Worm (Caenorhabditis elegans) whole organism, L3 larva: ENCODE data around the gene cit-1.2.
"Not testable (repeated sequence)": the region's sequence is repeated elsewhere in the genome, so short reads cannot be mapped to it uniquely, and the experiment has no call there.

Experiments used
- R02D3.7 ChIP-seq: fragments of 150-350 bp; optimal IDR thresholded peaks from 2 replicates; lab custom pipeline; 2014; ENCODE audit warnings: missing biosample characterization, missing genetic modification characterization
- ZK546.5 ChIP-seq: sonication (generic microtip); optimal IDR thresholded peaks from 2 replicates; lab custom pipeline; 2017; ENCODE audit warnings: missing biosample characterization, missing genetic modification characterization
- ceh-16 ChIP-seq: sonication (generic microtip); optimal IDR thresholded peaks from 2 replicates; lab custom pipeline; 2017; ENCODE audit warnings: missing biosample characterization, missing genetic modification characterization
- ceh-28 ChIP-seq: fragments of 150-350 bp; optimal IDR thresholded peaks from 2 replicates; lab custom pipeline; 2014; ENCODE audit warnings: missing biosample characterization, missing genetic modification reagents, missing genetic modification characterization
- ceh-9 ChIP-seq: sonication (generic microtip); optimal IDR thresholded peaks from 2 replicates; lab custom pipeline; 2018; ENCODE audit warnings: missing biosample characterization, missing genetic modification characterization
- daf-12 ChIP-seq: fragments of 150-350 bp; optimal IDR thresholded peaks from 2 replicates; lab custom pipeline; 2014; ENCODE audit warnings: missing biosample characterization, missing genetic modification reagents, missing genetic modification characterization
- egl-5 ChIP-seq: fragments of 150-350 bp; optimal IDR thresholded peaks from 2 replicates; lab custom pipeline; 2017; ENCODE audit warnings: missing biosample characterization, missing genetic modification reagents, missing genetic modification characterization, inconsistent platforms
- elt-3 ChIP-seq, 3 experiments: fragments of 150-350 bp in 1 of 3; sonication (generic microtip) in 2 of 3; optimal IDR thresholded peaks; 2 replicates in 2 of 3; 4 replicates in 1 of 3; lab custom pipeline; 2014 to 2017; ENCODE audit warnings: missing biosample characterization in 3 of 3, missing genetic modification characterization in 3 of 3
- fkh-10 ChIP-seq: sonication (generic microtip); optimal IDR thresholded peaks from 2 replicates; lab custom pipeline; 2017; ENCODE audit warnings: missing biosample characterization, missing genetic modification reagents, missing genetic modification characterization
- hmg-11 ChIP-seq: sonication (generic microtip); optimal IDR thresholded peaks from 2 replicates; lab custom pipeline; 2016; ENCODE audit warnings: missing genetic modification characterization, missing compliant biosample characterization
- lin-15B ChIP-seq: fragments of 150-350 bp; optimal IDR thresholded peaks from 2 replicates; lab custom pipeline; 2014; ENCODE audit warnings: missing biosample characterization, missing genetic modification characterization
- lin-39 ChIP-seq: fragments of 150-350 bp; optimal IDR thresholded peaks from 2 replicates; lab custom pipeline; 2018; ENCODE audit warnings: missing biosample characterization, missing genetic modification reagents, missing genetic modification characterization
- lsy-12 ChIP-seq: sonication (generic microtip); optimal IDR thresholded peaks from 2 replicates; lab custom pipeline; 2016; ENCODE audit warnings: mild to moderate bottlenecking, missing genetic modification characterization, missing compliant biosample characterization
- mdl-1 ChIP-seq: fragments of 150-350 bp; optimal IDR thresholded peaks from 2 replicates; lab custom pipeline; 2014; ENCODE audit warnings: missing biosample characterization, missing genetic modification characterization
- mml-1 ChIP-seq: fragments of 150-350 bp; sonication (generic microtip); optimal IDR thresholded peaks from 3 replicates; lab custom pipeline; 2014; ENCODE audit warnings: missing biosample characterization, missing genetic modification characterization
- nhr-11 ChIP-seq: fragments of 150-350 bp; optimal IDR thresholded peaks from 2 replicates; lab custom pipeline; 2014; ENCODE audit warnings: missing biosample characterization, missing genetic modification characterization
- nhr-23 ChIP-seq: fragments of 150-350 bp; optimal IDR thresholded peaks from 2 replicates; lab custom pipeline; 2014; ENCODE audit warnings: missing biosample characterization, missing genetic modification reagents, missing genetic modification characterization
- nhr-237 ChIP-seq: fragments of 150-350 bp; optimal IDR thresholded peaks from 2 replicates; lab custom pipeline; 2014; ENCODE audit warnings: missing biosample characterization, missing genetic modification characterization
- nhr-28 ChIP-seq: fragments of 150-350 bp; optimal IDR thresholded peaks from 2 replicates; lab custom pipeline; 2014; ENCODE audit warnings: missing biosample characterization, missing genetic modification characterization
- nhr-43 ChIP-seq: sonication (generic microtip); optimal IDR thresholded peaks from 2 replicates; lab custom pipeline; 2016; ENCODE audit warnings: mild to moderate bottlenecking, missing genetic modification characterization, missing compliant biosample characterization; ENCODE audit not compliant: poor library complexity, severe bottlenecking
- nhr-67 ChIP-seq: fragments of 150-350 bp; optimal IDR thresholded peaks from 2 replicates; lab custom pipeline; 2014; ENCODE audit warnings: missing biosample characterization, missing genetic modification characterization
- nhr-76 ChIP-seq: fragments of 150-350 bp; sonication (generic microtip); optimal IDR thresholded peaks from 5 replicates; lab custom pipeline; 2014; ENCODE audit warnings: missing biosample characterization, missing genetic modification characterization
- nhr-77 ChIP-seq: fragments of 150-350 bp; optimal IDR thresholded peaks from 2 replicates; lab custom pipeline; 2014; ENCODE audit warnings: missing biosample characterization, missing genetic modification characterization
- pha-4 ChIP-seq: fragments of 150-350 bp; optimal IDR thresholded peaks from 2 replicates; lab custom pipeline; 2014; ENCODE audit warnings: missing biosample characterization, missing genetic modification reagents, missing genetic modification characterization
- pqm-1 ChIP-seq: fragments of 150-350 bp; optimal IDR thresholded peaks from 2 replicates; lab custom pipeline; 2017; ENCODE audit warnings: missing biosample characterization, missing genetic modification characterization, inconsistent platforms
- sea-2 ChIP-seq: fragments of 150-350 bp; sonication (generic microtip); optimal IDR thresholded peaks from 4 replicates; lab custom pipeline; 2014; ENCODE audit warnings: missing biosample characterization, missing genetic modification reagents, missing genetic modification characterization
- skn-1 ChIP-seq: fragments of 150-350 bp; optimal IDR thresholded peaks from 2 replicates; lab custom pipeline; 2014; ENCODE audit warnings: missing biosample characterization, missing genetic modification characterization
- snpc-4 ChIP-seq: fragments of 150-350 bp; optimal IDR thresholded peaks from 2 replicates; lab custom pipeline; 2014; ENCODE audit warnings: missing biosample characterization, missing genetic modification characterization
- tbx-2 ChIP-seq: sonication (generic microtip); optimal IDR thresholded peaks from 2 replicates; lab custom pipeline; 2016; ENCODE audit warnings: mild to moderate bottlenecking, missing genetic modification characterization, missing compliant biosample characterization
- unc-39 ChIP-seq: sonication (generic microtip); optimal IDR thresholded peaks from 4 replicates; lab custom pipeline; 2017; ENCODE audit warnings: missing biosample characterization, missing genetic modification characterization
- zag-1 ChIP-seq: fragments of 150-350 bp; optimal IDR thresholded peaks from 2 replicates; lab custom pipeline; 2014; ENCODE audit warnings: missing biosample characterization, missing genetic modification characterization
- ztf-11 ChIP-seq: fragments of 150-350 bp; optimal IDR thresholded peaks from 2 replicates; lab custom pipeline; 2014; ENCODE audit warnings: missing biosample characterization, missing genetic modification characterization

cit-1.2 gene

DNA sequence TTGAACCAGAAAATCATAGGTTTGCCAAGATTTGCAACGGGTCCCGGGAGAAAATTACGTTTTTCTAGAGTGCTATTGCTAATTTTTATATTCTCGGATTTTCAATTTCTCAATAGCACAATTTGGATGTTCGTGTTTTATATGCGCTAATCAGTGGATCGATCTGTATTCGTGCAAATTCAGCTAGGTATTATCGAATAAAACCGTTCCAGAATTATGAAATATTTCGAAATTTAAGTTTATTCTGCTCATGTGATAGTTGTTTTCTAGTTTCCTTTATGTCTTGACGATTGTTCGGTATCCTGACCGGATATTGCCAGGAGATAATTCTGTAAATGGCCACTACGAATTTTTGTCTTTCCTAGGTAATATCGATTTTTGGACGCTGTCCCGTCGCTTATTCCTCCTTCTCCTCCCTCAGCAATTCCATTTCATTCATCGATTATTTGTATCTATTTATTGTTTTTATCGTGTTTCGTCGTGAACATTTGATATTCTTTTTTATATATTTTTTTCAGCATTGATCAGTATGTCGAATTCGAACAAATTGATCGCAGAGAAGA lies at the start of gene cit-1.2:
TSS of gene cit-1.2 (plus strand) at position 513 of the 563 bp plus-strand sequence.
- TF ChIP-seq ztf-11 (tag; lab: Kevin White, UChicago): no peak
- no peak for TF ChIP-seq ZK546.5 (tag; lab: Kevin White, UChicago)
- no peak for TF ChIP-seq nhr-237
- no peak for TF ChIP-seq egl-5 (tag; lab: Kevin White, UChicago)
- no peak for TF ChIP-seq nhr-11 (tag; lab: Kevin White, UChicago)
- TF ChIP-seq lin-15B: no peak
- TF ChIP-seq fkh-10 (GFP tag; lab: Kevin White, UChicago): no peak
- TF ChIP-seq lsy-12: no peak
- no peak for TF ChIP-seq mml-1
- TF ChIP-seq zag-1: no peak
- no peak for TF ChIP-seq nhr-28 (tag; lab: Kevin White, UChicago)
- no peak for TF ChIP-seq unc-39 (tag; lab: Kevin White, UChicago)
- TF ChIP-seq ceh-28 (tag; lab: Kevin White, UChicago): no peak
- TF ChIP-seq nhr-76 (tag; lab: Kevin White, UChicago): no peak
- TF ChIP-seq pqm-1 (tag; lab: Kevin White, UChicago): no peak
- TF ChIP-seq nhr-77 (tag; lab: Kevin White, UChicago): no peak

DNA sequence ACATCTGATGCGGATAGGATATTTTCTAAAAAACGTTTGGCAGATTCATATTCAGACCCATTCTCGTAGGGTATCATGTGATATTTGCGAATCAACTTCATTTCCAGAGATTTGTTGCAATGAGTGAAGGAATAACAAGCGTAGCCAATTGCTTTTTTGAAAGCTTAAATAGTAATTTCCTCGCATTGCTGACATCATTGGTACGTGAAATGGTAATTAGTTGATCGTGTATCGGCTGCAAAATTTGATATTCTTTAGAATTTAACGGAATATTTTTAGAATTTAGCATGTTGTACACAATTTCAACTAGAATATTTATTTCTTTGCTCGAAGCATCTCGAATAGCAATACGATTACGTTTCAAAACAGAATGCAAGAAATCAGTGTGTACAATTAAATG lies 47.9 kb upstream of the cit-1.2 start, which contains the start of gene F54H12.4:
TSS of gene F54H12.4 (minus strand) at position 101 of the 400 bp plus-strand sequence.
- TF ChIP-seq daf-12, tbx-2, snpc-4 (tag; lab: Kevin White, UChicago): not testable (repeated sequence)

DNA sequence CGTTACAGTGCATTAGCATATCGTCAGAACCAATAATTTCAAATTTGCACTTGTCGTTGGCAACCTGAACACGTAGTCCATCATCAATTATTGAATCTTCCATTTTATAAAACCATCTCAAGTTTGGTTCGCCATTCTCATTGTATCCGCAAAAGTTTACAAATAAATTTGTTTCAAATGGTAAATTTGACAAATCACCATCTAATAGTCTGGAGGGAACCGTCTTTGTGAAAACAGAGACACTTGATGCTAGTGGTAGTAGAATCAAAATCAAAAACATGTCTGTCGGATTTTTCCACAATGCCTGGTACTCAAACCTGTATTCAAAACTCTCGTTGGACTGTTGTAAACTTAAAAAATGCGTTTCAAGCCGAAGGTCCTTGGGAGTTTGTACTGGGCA lies 46.3 kb upstream of the cit-1.2 start, which contains the start of gene F54H12.2:
TSS of gene F54H12.2 (plus strand) at position 301 of the 400 bp plus-strand sequence.
- not testable (repeated sequence) for TF ChIP-seq zag-1; ceh-9; nhr-43 (tag; lab: Kevin White, UChicago)

DNA sequence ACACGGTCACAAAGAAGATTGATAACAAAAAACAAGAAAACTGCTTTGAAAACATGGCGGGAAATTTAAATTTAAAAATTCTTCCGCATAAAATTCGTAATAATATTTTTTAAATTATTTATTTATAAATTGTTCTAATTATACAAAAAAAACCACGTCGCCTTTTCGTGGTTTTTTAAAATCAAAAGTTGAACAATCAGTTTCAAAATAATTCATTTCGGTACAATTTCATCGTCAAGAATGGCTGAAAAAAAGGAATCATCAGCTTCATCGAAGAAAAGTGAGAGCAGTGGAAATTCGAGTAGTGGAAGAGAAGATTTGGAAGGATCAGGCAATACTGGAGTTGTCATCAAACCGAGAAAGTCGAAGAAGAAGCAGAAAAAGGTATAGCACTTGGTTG lies 41.5 kb upstream of the cit-1.2 start, which contains the start of the genes F54H12.8 and F54H12.7:
TSS of gene F54H12.8 (minus strand) at position 101 of the 400 bp plus-strand sequence.
TSS of gene F54H12.7 (plus strand) at position 229 of the 400 bp plus-strand sequence.
- TF ChIP-seq nhr-237: no peak
- TF ChIP-seq pqm-1 (tag; lab: Kevin White, UChicago): no peak
- TF ChIP-seq unc-39 (tag; lab: Kevin White, UChicago): no peak
- TF ChIP-seq pha-4 (tag; lab: Kevin White, UChicago): no peak
- no peak for TF ChIP-seq elt-3 (tag; optimal IDR thresholded peaks at IDR 0.05; lab: Kevin White, UChicago)
- TF ChIP-seq sea-2: no peak
- TF ChIP-seq nhr-11 (tag; lab: Kevin White, UChicago): no peak
- TF ChIP-seq skn-1: no peak
- TF ChIP-seq snpc-4 (tag; lab: Kevin White, UChicago): no peak
- TF ChIP-seq nhr-67 (tag; lab: Kevin White, UChicago): no peak
- no peak for TF ChIP-seq lin-39
- TF ChIP-seq daf-12 (tag; lab: Kevin White, UChicago): no peak
- TF ChIP-seq nhr-23 (tag; lab: Kevin White, UChicago): no peak
- TF ChIP-seq ceh-28 (tag; lab: Kevin White, UChicago): no peak

DNA sequence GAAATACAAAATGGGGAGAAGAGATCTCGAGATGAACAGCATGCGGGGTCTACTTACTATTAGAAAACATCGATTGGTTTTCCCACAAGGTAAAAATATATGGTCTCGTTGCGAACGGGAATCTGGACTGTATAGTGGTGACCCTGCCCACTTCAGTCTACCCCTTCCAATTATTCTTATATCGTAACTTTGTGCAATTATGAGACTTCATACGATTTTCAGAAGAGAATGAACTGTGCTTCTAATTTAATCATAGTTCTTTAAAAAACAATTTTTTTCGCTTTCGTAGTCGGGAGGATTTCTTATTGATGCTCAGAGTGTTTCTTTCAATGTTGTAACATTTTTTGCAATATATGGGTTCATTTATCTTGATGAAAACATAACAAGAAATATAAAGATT lies 38.5 kb upstream of the cit-1.2 start, which contains the start of gene F54H12.5:
TSS of gene F54H12.5 (minus strand) at position 101 of the 400 bp plus-strand sequence.
- TF ChIP-seq mdl-1 (tag; lab: Kevin White, UChicago) (no peak), pqm-1 (tag; lab: Kevin White, UChicago) (no peak), ceh-9 (no peak), mml-1 (no peak), R02D3.7 (tag; lab: Kevin White, UChicago) (no peak), ceh-16 (tag; lab: Kevin White, UChicago) (no peak), snpc-4 (tag; lab: Kevin White, UChicago) (no peak), fkh-10 (GFP tag; lab: Kevin White, UChicago) (no peak), hmg-11 (tag; lab: Kevin White, UChicago) (no peak), ceh-28 (tag; lab: Kevin White, UChicago) (no peak), skn-1 (no peak)
